Worm (Caenorhabditis elegans) whole organism, L4/young adult: ENCODE results near the gene C10A4.13.

ENCODE experiments used
- dao-5 ChIP-seq: sonication (generic microtip); optimal IDR thresholded peaks from 2 replicates; lab custom pipeline; 2016; ENCODE audit warnings: missing genotype, missing genetic modification characterization, moderate library complexity, missing compliant biosample characterization
- him-1 ChIP-seq: sonication (generic microtip); optimal IDR thresholded peaks from 2 replicates; lab custom pipeline; 2016; ENCODE audit warnings: missing genotype, missing genetic modification reagents, missing genetic modification characterization, missing compliant biosample characterization

- TF ChIP-seq him-1 (tag; lab: Kevin White, UChicago) (no peak), dao-5 (no peak)
Observed at ce11 chrX:7415420-7415819, 17.6 kb upstream of the C10A4.13 start, which contains the start of gene C10A4.7.
